Worm (Caenorhabditis elegans) whole organism, L4/young adult: Measurements from ENCODE around the gene F58F12.1.

ENCODE experiments used
- dao-5 ChIP-seq: sonication (generic microtip); optimal IDR thresholded peaks from 2 replicates; lab custom pipeline; 2016; ENCODE audit warnings: missing genotype, missing genetic modification characterization, moderate library complexity, missing compliant biosample characterization
- him-1 ChIP-seq: sonication (generic microtip); optimal IDR thresholded peaks from 2 replicates; lab custom pipeline; 2016; ENCODE audit warnings: missing genotype, missing genetic modification reagents, missing genetic modification characterization, missing compliant biosample characterization

ce11 chrII:6345195-6346158, 38.0 kb upstream of the F58F12.1 start, which contains the start of gene C32D5.8:
- TF ChIP-seq him-1 (tag; lab: Kevin White, UChicago) (no peak), dao-5 (tag; lab: Kevin White, UChicago) (no peak)
